Fruit fly (Drosophila melanogaster): ENCODE measurements around the gene CG4186.

dm6 chr3L:20792693-20793092 lies 23.3 kb downstream of the CG4186 start, which contains the start of gene Six4:
- TF ChIP-seq CTCF (optimal IDR thresholded peaks at IDR 0.05), result no peak
- TF ChIP-seq CG8478 (optimal IDR thresholded peaks at IDR 0.05), result no peak

All from S2 (cell line).